Worm (Caenorhabditis elegans) whole organism, L4 larva: ENCODE results near the gene ckb-1.
A peak's percentile ranks its signal among the peaks of the same experiment; 100 is the strongest.

Source experiments
- Y5F2A.4 ChIP-seq: fragments of 200-800 bp; sonication (Bioruptor generic); optimal IDR thresholded peaks from 2 replicates; lab custom pipeline; 2018; ENCODE audit warnings: mild to moderate bottlenecking, missing genetic modification characterization, missing compliant biosample characterization
- aly-2 ChIP-seq: sonication (generic microtip); optimal IDR thresholded peaks from 2 replicates; lab custom pipeline; 2018; ENCODE audit warnings: missing biosample characterization, missing genetic modification characterization
- lsy-2 ChIP-seq, 2 experiments: fragments of 150-350 bp in 1 of 2; sonication (generic microtip) in 1 of 2; optimal IDR thresholded peaks; 2 replicates each; lab custom pipeline; 2014 to 2017; ENCODE audit warnings: missing biosample characterization in 2 of 2, missing genetic modification characterization in 2 of 2
- nhr-10 ChIP-seq: fragments of 150-350 bp; optimal IDR thresholded peaks from 2 replicates; lab custom pipeline; 2014; ENCODE audit warnings: missing biosample characterization, missing genetic modification characterization
- nhr-11 ChIP-seq: fragments of 150-350 bp; optimal IDR thresholded peaks from 2 replicates; lab custom pipeline; 2014; ENCODE audit warnings: missing biosample characterization, missing genetic modification characterization
- nhr-111 ChIP-seq: fragments of 200-800 bp; sonication (Bioruptor generic); optimal IDR thresholded peaks from 2 replicates; lab custom pipeline; 2018; ENCODE audit warnings: mild to moderate bottlenecking, missing genetic modification characterization, missing compliant biosample characterization
- nhr-237 ChIP-seq: sonication (generic microtip); optimal IDR thresholded peaks from 2 replicates; lab custom pipeline; 2017; ENCODE audit warnings: missing biosample characterization, missing genetic modification characterization
- nhr-25 ChIP-seq: sonication (generic microtip); optimal IDR thresholded peaks from 2 replicates; lab custom pipeline; 2017; ENCODE audit warnings: missing genetic modification characterization, mild to moderate bottlenecking, missing compliant biosample characterization, antibody characterized with exemption, moderate library complexity, borderline replicate concordance; ENCODE audit not compliant: insufficient read depth
- pqm-1 ChIP-seq: sonication (generic microtip); optimal IDR thresholded peaks from 2 replicates; lab custom pipeline; 2017; ENCODE audit warnings: missing biosample characterization, missing genetic modification characterization
- snpc-4 ChIP-seq: fragments of 150-350 bp; optimal IDR thresholded peaks from 2 replicates; lab custom pipeline; 2014; ENCODE audit warnings: missing biosample characterization, missing genetic modification characterization
- unc-39 ChIP-seq: sonication (generic microtip); optimal IDR thresholded peaks from 2 replicates; lab custom pipeline; 2017; ENCODE audit warnings: missing biosample characterization, missing genetic modification characterization
- unc-62 ChIP-seq, 3 experiments: fragments of 150-350 bp in 1 of 3; sonication (generic microtip); optimal IDR thresholded peaks in 2 of 3; peaks in 1 of 3; 1 replicate in 1 of 3; 2 replicates in 2 of 3; lab custom pipeline; 2014 to 2017; ENCODE audit warnings: missing biosample characterization in 3 of 3, missing genetic modification characterization in 3 of 3, missing genetic modification reagents in 3 of 3, missing genotype in 1 of 3
- ztf-11 ChIP-seq: fragments of 150-350 bp; optimal IDR thresholded peaks from 2 replicates; lab custom pipeline; 2014; ENCODE audit warnings: missing biosample characterization, missing genetic modification characterization

- no peak for TF ChIP-seq nhr-10 (tag; lab: Kevin White, UChicago)
- TF ChIP-seq nhr-11 (tag; lab: Kevin White, UChicago), result no peak
- TF ChIP-seq nhr-237, result no peak
- peak in 1 of 2 experiments; percentile 7 for TF ChIP-seq lsy-2 (tag; optimal IDR thresholded peaks at IDR 0.05; lab: Kevin White, UChicago)
- TF ChIP-seq ztf-11 (tag; lab: Kevin White, UChicago), result no peak
- TF ChIP-seq snpc-4, result no peak
- no peak for TF ChIP-seq nhr-25 (tag; lab: Kevin White, UChicago)
- TF ChIP-seq pqm-1 (tag; lab: Kevin White, UChicago), result no peak
- TF ChIP-seq nhr-111 (GFP tag; lab: Kevin White, UChicago), result no peak
- TF ChIP-seq unc-39 (tag; lab: Kevin White, UChicago), result no peak
- TF ChIP-seq Y5F2A.4, result no peak
- no peak for TF ChIP-seq unc-62 (GFP tag; optimal IDR thresholded peaks at IDR 0.05 in 1 of 2; lab: Kevin White, UChicago)
- no peak for TF ChIP-seq unc-62 (tag; optimal IDR thresholded peaks at IDR 0.05; lab: Kevin White, UChicago)
- no peak for TF ChIP-seq aly-2 (tag; lab: Kevin White, UChicago)
Observed at ce11 chrIII:4364974-4365373, at the start of gene ckb-1.
